Worm (Caenorhabditis elegans) whole organism, L4 larva: ENCODE results near the gene Y73F8A.36.

Experiments used
- F49E8.2 ChIP-seq: sonication (generic microtip); optimal IDR thresholded peaks from 2 replicates; lab custom pipeline; 2016; ENCODE audit warnings: missing compliant biosample characterization, mild to moderate bottlenecking, missing genetic modification characterization, borderline replicate concordance
- ama-1 ChIP-seq: fragments of 150-350 bp; optimal IDR thresholded peaks from 2 replicates; lab custom pipeline; 2014; ENCODE audit warnings: inconsistent platforms, mixed read lengths
- daf-12 ChIP-seq: fragments of 150-350 bp; optimal IDR thresholded peaks from 2 replicates; lab custom pipeline; 2014; ENCODE audit warnings: missing biosample characterization, missing genetic modification reagents, missing genetic modification characterization
- dpl-1 ChIP-seq: fragments of 150-350 bp; optimal IDR thresholded peaks from 2 replicates; lab custom pipeline; 2014; ENCODE audit warnings: missing biosample characterization, missing genetic modification reagents, missing genetic modification characterization
- lin-15B ChIP-seq: fragments of 150-350 bp; sonication (generic microtip); optimal IDR thresholded peaks from 3 replicates; lab custom pipeline; 2014; ENCODE audit warnings: missing biosample characterization, missing genetic modification characterization
- lin-39 ChIP-seq: fragments of 150-350 bp; optimal IDR thresholded peaks from 2 replicates; lab custom pipeline; 2014; ENCODE audit warnings: missing biosample characterization, missing genetic modification reagents, missing genetic modification characterization
- spr-1 ChIP-seq: sonication (generic microtip); optimal IDR thresholded peaks from 2 replicates; lab custom pipeline; 2016; ENCODE audit warnings: mild to moderate bottlenecking, missing genetic modification characterization, missing compliant biosample characterization
- unc-130 ChIP-seq: sonication (generic microtip); optimal IDR thresholded peaks from 2 replicates; lab custom pipeline; 2016; ENCODE audit warnings: missing genetic modification reagents, missing genetic modification characterization, missing compliant biosample characterization
- zag-1 ChIP-seq: fragments of 150-350 bp; optimal IDR thresholded peaks from 2 replicates; lab custom pipeline; 2014; ENCODE audit warnings: missing biosample characterization, missing genetic modification characterization

- TF ChIP-seq unc-130 (GFP tag; lab: Kevin White, UChicago) (peak; percentile 12), lin-39 (tag; lab: Kevin White, UChicago) (no peak), dpl-1 (GFP tag; lab: Kevin White, UChicago) (no peak), F49E8.2 (tag; lab: Kevin White, UChicago) (no peak), daf-12 (no peak), lin-15B (tag; lab: Kevin White, UChicago) (no peak), ama-1 (lab: Kevin White, UChicago) (no peak), zag-1 (tag; lab: Kevin White, UChicago) (no peak), spr-1 (no peak)
Observed at ce11 chrIV:15289508-15289907, 43.8 kb downstream of the Y73F8A.36 start.
